Worm (Caenorhabditis elegans): ENCODE results near the gene srt-3.
"Not testable (repeated sequence)": the region's sequence is repeated elsewhere in the genome, so short reads cannot be mapped to it uniquely, and the experiment has no call there.

Gene srt-3

ce11 chrV:4218268-4218667 is 41.7 kb downstream of the srt-3 start:
- TF ChIP-seq ceh-82 (tag; optimal IDR thresholded peaks at IDR 0.05): no peak
- peak; percentile 24 for TF ChIP-seq lin-39 (tag; optimal IDR thresholded peaks at IDR 0.05)
- TF ChIP-seq nfya-1 (tag; optimal IDR thresholded peaks at IDR 0.05; ENCODE audit: insufficient read depth): peak; percentile 10
- TF ChIP-seq elt-1 (tag; optimal IDR thresholded peaks at IDR 0.05): peak; percentile 46
- no peak for TF ChIP-seq aly-2 (tag; optimal IDR thresholded peaks at IDR 0.05)
- no peak for TF ChIP-seq pqm-1 (tag; optimal IDR thresholded peaks at IDR 0.05)

- TF ChIP-seq nhr-67 (tag; optimal IDR thresholded peaks at IDR 0.05) (no peak), R02D3.7 (tag; optimal IDR thresholded peaks at IDR 0.05) (no peak), nhr-11 (tag; optimal IDR thresholded peaks at IDR 0.05) (no peak), ZK546.5 (tag; optimal IDR thresholded peaks at IDR 0.05) (no peak), ceh-9 (tag; optimal IDR thresholded peaks at IDR 0.05) (no peak), nhr-77 (tag; optimal IDR thresholded peaks at IDR 0.05) (no peak), lin-15B (tag; optimal IDR thresholded peaks at IDR 0.05) (no peak), nhr-43 (tag; optimal IDR thresholded peaks at IDR 0.05; ENCODE audit: poor library complexity, severe bottlenecking) (no peak), snpc-4 (tag; optimal IDR thresholded peaks at IDR 0.05) (no peak), nhr-25 (tag; optimal IDR thresholded peaks at IDR 0.05) (no peak), nhr-76 (tag; optimal IDR thresholded peaks at IDR 0.05) (no peak)
Measured at ce11 chrV:4216902-4217301, 43.1 kb downstream of the srt-3 start.

- TF ChIP-seq ZK546.5, eor-1, lin-15B (tag; optimal IDR thresholded peaks at IDR 0.05): not testable (repeated sequence)
Measured at ce11 chrV:4215856-4216255, 44.1 kb downstream of the srt-3 start, which contains the start of gene H43I07.4. H43I07.4 (plus strand) TSS chrV:4216156.

- TF ChIP-seq jun-1 (tag; optimal IDR thresholded peaks at IDR 0.05): no peak
- TF ChIP-seq fkh-10 (GFP tag; optimal IDR thresholded peaks at IDR 0.05): peak; percentile 75
Measured at ce11 chrV:4211521-4211920, 48.5 kb downstream of the srt-3 start.

Measured in whole organism, L3 larva.